Worm (Caenorhabditis elegans): Measurements from ENCODE around the gene F53A9.8.

ce11 chrX:8677873-8678272, 40.8 kb downstream of the F53A9.8 start:
- no peak for TF ChIP-seq cog-1 (tag; optimal IDR thresholded peaks at IDR 0.05)
- no peak for TF ChIP-seq klf-2 (GFP tag; conservative IDR thresholded peaks at IDR 0.05)
- TF ChIP-seq ztf-29 (GFP tag; IDR thresholded peaks at IDR 0.05) = no peak
- no peak for TF ChIP-seq tab-1 (GFP tag; IDR thresholded peaks at IDR 0.05)
